Fruit fly (Drosophila melanogaster): ENCODE data around the gene DNAlig3.

DNA sequence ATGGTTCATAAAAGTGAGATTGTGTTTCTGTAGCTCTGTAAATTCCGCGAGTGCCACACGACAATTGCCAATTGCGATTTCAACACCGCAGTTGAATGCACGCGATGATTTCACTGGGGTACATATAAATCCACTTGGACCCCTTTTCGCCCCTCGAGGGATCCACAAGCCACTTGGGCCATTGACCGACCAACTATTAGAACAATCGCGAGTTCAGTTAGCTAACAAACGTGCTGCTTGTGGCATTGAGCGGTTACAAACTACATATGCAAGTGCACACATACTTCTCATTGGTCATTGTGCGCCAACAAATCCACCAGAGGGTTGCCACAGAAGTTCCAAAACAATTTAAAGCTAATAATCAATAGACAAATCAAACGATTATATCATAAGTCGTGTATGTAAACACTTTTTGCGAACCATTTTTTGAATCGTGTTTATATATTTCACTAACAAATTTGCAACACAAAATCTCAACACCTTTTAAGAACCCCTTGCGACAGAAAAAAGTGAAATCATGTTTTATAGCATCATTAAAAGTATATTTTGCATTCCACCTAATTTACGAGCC is 20.4 kb downstream of the DNAlig3 start:
- TF ChIP-seq pan (optimal IDR thresholded peaks at IDR 0.05), result no peak
- TF ChIP-seq Dll (optimal IDR thresholded peaks at IDR 0.05), result no peak

Measured in whole organism.